Worm (Caenorhabditis elegans) whole organism, L2 larva: ENCODE results near the gene sel-1.

Experiments used
- C34F6.9 ChIP-seq: fragments of 150-350 bp; optimal IDR thresholded peaks from 2 replicates; lab custom pipeline; 2014; ENCODE audit warnings: missing biosample characterization, missing genetic modification characterization
- F13H6.1 ChIP-seq: sonication (generic microtip); optimal IDR thresholded peaks from 2 replicates; lab custom pipeline; 2016; ENCODE audit warnings: missing genetic modification characterization, missing compliant biosample characterization
- R02D3.7 ChIP-seq: fragments of 150-350 bp; optimal IDR thresholded peaks from 2 replicates; lab custom pipeline; 2014; ENCODE audit warnings: missing biosample characterization, missing genetic modification characterization
- Y55F3AM.14 ChIP-seq: fragments of 200-800 bp; sonication (Bioruptor generic); optimal IDR thresholded peaks from 2 replicates; lab custom pipeline; 2018; ENCODE audit warnings: mild to moderate bottlenecking, missing genetic modification characterization, missing compliant biosample characterization
- ZK546.5 ChIP-seq: sonication (generic microtip); optimal IDR thresholded peaks from 2 replicates; lab custom pipeline; 2017; ENCODE audit warnings: missing biosample characterization, missing genetic modification characterization
- ama-1 ChIP-seq: fragments of 150-350 bp; optimal IDR thresholded peaks from 2 replicates; lab custom pipeline; 2018; ENCODE audit warnings: inconsistent platforms
- blmp-1 ChIP-seq: sonication (generic microtip); optimal IDR thresholded peaks from 2 replicates; lab custom pipeline; 2017; ENCODE audit warnings: missing genetic modification characterization, mild to moderate bottlenecking, missing compliant biosample characterization, antibody characterized with exemption, moderate library complexity; ENCODE audit not compliant: insufficient read depth
- crh-2 ChIP-seq: sonication (generic microtip); optimal IDR thresholded peaks from 2 replicates; lab custom pipeline; 2017; ENCODE audit warnings: missing biosample characterization, missing genetic modification characterization
- elt-1 ChIP-seq: fragments of 150-350 bp; optimal IDR thresholded peaks from 2 replicates; lab custom pipeline; 2014; ENCODE audit warnings: missing biosample characterization, missing genetic modification characterization
- elt-3 ChIP-seq: sonication (generic microtip); optimal IDR thresholded peaks from 2 replicates; lab custom pipeline; 2017; ENCODE audit warnings: missing biosample characterization, missing genetic modification characterization
- fos-1 ChIP-seq: fragments of 150-350 bp; optimal IDR thresholded peaks from 2 replicates; lab custom pipeline; 2014; ENCODE audit warnings: missing biosample characterization, missing genetic modification characterization
- gmeb-1 ChIP-seq: fragments of 150-350 bp; optimal IDR thresholded peaks from 2 replicates; lab custom pipeline; 2014; ENCODE audit warnings: missing biosample characterization, missing genetic modification characterization
- lin-11 ChIP-seq: fragments of 150-350 bp; sonication (generic microtip); optimal IDR thresholded peaks from 2 replicates; lab custom pipeline; 2014; ENCODE audit warnings: missing biosample characterization, missing genetic modification characterization, inconsistent platforms, mixed read lengths
- lin-13 ChIP-seq: fragments of 150-350 bp; optimal IDR thresholded peaks from 2 replicates; lab custom pipeline; 2014; ENCODE audit warnings: missing biosample characterization, missing genetic modification reagents, missing genetic modification characterization
- lin-39 ChIP-seq: fragments of 150-350 bp; optimal IDR thresholded peaks from 2 replicates; lab custom pipeline; 2014; ENCODE audit warnings: missing biosample characterization, missing genetic modification reagents, missing genetic modification characterization
- lsy-2 ChIP-seq, 2 experiments: fragments of 150-350 bp in 1 of 2; sonication (generic microtip) in 1 of 2; optimal IDR thresholded peaks; 2 replicates each; lab custom pipeline; 2014 to 2017; ENCODE audit warnings: missing biosample characterization in 2 of 2, missing genetic modification characterization in 2 of 2
- mab-5 ChIP-seq: fragments of 150-350 bp; optimal IDR thresholded peaks from 2 replicates; lab custom pipeline; 2014; ENCODE audit warnings: missing biosample characterization, missing genetic modification characterization
- nhr-11 ChIP-seq: fragments of 150-350 bp; optimal IDR thresholded peaks from 2 replicates; lab custom pipeline; 2014; ENCODE audit warnings: missing biosample characterization, missing genetic modification characterization
- nhr-129 ChIP-seq: fragments of 150-350 bp; optimal IDR thresholded peaks from 2 replicates; lab custom pipeline; 2014; ENCODE audit warnings: missing biosample characterization, missing genetic modification characterization
- nhr-23 ChIP-seq: fragments of 150-350 bp; optimal IDR thresholded peaks from 2 replicates; lab custom pipeline; 2014; ENCODE audit warnings: missing biosample characterization, missing genetic modification reagents, missing genetic modification characterization
- nhr-237 ChIP-seq: fragments of 150-350 bp; optimal IDR thresholded peaks from 2 replicates; lab custom pipeline; 2014; ENCODE audit warnings: missing biosample characterization, missing genetic modification characterization
- nhr-77 ChIP-seq: fragments of 150-350 bp; optimal IDR thresholded peaks from 2 replicates; lab custom pipeline; 2014; ENCODE audit warnings: missing biosample characterization, missing genetic modification characterization
- skn-1 ChIP-seq: sonication (generic microtip); optimal IDR thresholded peaks from 2 replicates; lab custom pipeline; 2017; ENCODE audit warnings: missing biosample characterization, missing genetic modification characterization
- sma-3 ChIP-seq: sonication (generic microtip); optimal IDR thresholded peaks from 2 replicates; lab custom pipeline; 2016; ENCODE audit warnings: missing genetic modification reagents, missing genetic modification characterization, missing compliant biosample characterization
- unc-39 ChIP-seq: fragments of 150-350 bp; optimal IDR thresholded peaks from 2 replicates; lab custom pipeline; 2014; ENCODE audit warnings: missing biosample characterization, missing genetic modification characterization
- unc-55 ChIP-seq: fragments of 150-350 bp; sonication (generic microtip); optimal IDR thresholded peaks from 3 replicates; lab custom pipeline; 2014; ENCODE audit warnings: missing biosample characterization, missing genetic modification reagents, missing genetic modification characterization
- unc-62 ChIP-seq: fragments of 150-350 bp; optimal IDR thresholded peaks from 2 replicates; lab custom pipeline; 2014; ENCODE audit warnings: missing biosample characterization, missing genetic modification reagents, missing genetic modification characterization
- zag-1 ChIP-seq: fragments of 150-350 bp; optimal IDR thresholded peaks from 2 replicates; lab custom pipeline; 2014; ENCODE audit warnings: missing biosample characterization, missing genetic modification characterization
- ztf-1 ChIP-seq: fragments of 200-800 bp; sonication (Bioruptor generic); conservative IDR thresholded peaks from 2 replicates; pipeline ENCODE4 v1.3.6; 2022; ENCODE audit warnings: missing genetic modification characterization, missing compliant biosample characterization
- ztf-11 ChIP-seq: sonication (generic microtip); optimal IDR thresholded peaks from 2 replicates; lab custom pipeline; 2017; ENCODE audit warnings: missing biosample characterization, missing genetic modification characterization
- ztf-4 ChIP-seq: fragments of 150-350 bp; optimal IDR thresholded peaks from 2 replicates; lab custom pipeline; 2014; ENCODE audit warnings: missing biosample characterization, missing genetic modification characterization

Gene sel-1

DNA sequence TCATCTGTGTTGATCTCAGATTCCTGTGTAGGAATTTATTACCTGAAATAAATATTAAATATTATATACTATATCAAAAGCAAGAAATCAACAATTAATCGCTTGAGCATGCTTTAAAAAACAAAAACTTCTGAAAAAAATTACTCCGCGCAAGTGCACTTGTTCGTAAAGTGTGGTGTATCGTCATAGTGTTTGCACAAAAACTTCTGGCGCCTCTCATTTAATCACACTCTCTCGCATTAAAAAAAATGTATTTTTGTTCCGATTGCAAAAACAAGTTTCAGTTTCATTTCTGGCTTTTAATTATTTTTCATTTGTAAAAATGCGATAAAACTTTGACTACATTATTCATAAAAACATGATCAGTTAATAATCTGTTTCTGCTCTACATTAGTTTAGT lies 38.6 kb downstream of the sel-1 start, which contains the start of the genes C14C10.10 and ril-2:
TSS of gene C14C10.10 (minus strand) at position 19 of the 400 bp plus-strand sequence.
TSS of gene ril-2 (minus strand) at position 48 of the 400 bp plus-strand sequence.
- peak; percentile 50 for TF ChIP-seq C34F6.9 (tag; lab: Kevin White, UChicago)
- TF ChIP-seq lin-11 (tag; lab: Kevin White, UChicago), result no peak
- peak; percentile 35 for TF ChIP-seq crh-2 (tag; lab: Kevin White, UChicago)
- TF ChIP-seq R02D3.7 (tag; lab: Kevin White, UChicago), result no peak
- peak in 1 of 2 experiments; percentile 29 for TF ChIP-seq lsy-2 (tag; optimal IDR thresholded peaks at IDR 0.05; lab: Kevin White, UChicago)
- no peak for TF ChIP-seq nhr-237 (tag; lab: Kevin White, UChicago)
- no peak for TF ChIP-seq zag-1 (tag; lab: Kevin White, UChicago)
- peak; percentile 46 for TF ChIP-seq unc-55

DNA sequence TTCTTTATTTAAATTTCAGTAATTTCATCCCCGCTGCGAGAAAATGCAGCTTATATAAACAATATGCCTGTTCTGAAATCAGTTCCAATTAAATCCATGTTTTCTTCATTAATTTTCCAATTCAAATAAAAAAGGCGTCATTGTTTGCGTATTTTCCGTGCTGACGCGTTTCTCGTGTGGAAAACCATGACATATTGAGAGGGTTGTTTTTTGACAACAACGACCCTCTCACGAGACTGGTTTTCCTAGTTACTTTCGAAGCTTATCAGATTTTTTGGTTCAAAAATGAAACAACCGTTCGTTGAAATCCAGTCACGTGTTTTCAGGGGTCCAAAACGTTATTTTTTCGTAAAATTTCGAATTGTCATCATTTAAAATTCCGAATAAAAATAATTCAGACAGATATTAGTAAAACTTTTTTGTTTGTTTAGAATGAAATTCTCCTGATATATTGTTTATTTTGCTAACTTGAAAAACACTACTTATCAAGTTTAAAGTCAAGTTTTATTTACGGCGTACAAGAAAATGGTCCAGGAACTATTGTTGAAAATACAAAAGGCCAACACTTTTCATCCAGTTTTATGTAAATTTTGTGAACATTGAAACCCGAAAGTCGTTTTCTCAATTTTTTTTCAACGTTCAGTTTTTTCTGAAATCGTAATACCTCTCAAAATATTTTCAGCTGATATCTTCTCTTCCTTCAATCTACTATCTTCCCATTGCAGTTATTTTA lies 39.1 kb downstream of the sel-1 start, which contains the start of gene C14C10.5:
TSS of gene C14C10.5 (plus strand) at position 683 of the 733 bp plus-strand sequence.
- peak; percentile 35 for TF ChIP-seq nhr-129 (tag; lab: Kevin White, UChicago)
- TF ChIP-seq ztf-1, result no peak
- peak in 1 of 2 experiments; percentile 14 for TF ChIP-seq lsy-2 (tag; optimal IDR thresholded peaks at IDR 0.05; lab: Kevin White, UChicago)

DNA sequence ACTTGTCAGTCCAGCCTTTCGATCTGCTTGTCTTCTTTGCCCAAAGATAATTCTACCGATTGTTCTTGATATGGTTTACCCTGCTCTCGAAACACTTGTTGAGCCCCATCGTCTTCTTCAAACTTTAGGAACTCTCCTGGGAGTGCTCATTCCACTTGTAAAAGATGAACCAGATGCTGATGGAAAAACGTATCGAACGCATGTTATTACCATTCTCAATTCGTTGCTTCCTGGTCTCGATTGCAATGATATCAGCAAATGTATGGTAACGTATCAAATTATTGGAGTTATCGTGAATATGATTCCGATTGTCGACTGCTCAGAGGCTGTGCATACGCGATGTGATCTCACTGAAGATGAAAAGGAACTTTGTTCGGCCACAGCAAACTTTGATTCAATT lies 41.3 kb downstream of the sel-1 start:
- no peak for TF ChIP-seq lin-11 (tag; lab: Kevin White, UChicago)
- no peak for TF ChIP-seq mab-5 (tag; lab: Kevin White, UChicago)
- no peak for TF ChIP-seq nhr-11
- no peak for TF ChIP-seq blmp-1 (tag; lab: Kevin White, UChicago)
- TF ChIP-seq nhr-23 (tag; lab: Kevin White, UChicago), result no peak
- no peak for TF ChIP-seq ztf-4 (tag; lab: Kevin White, UChicago)
- TF ChIP-seq crh-2 (tag; lab: Kevin White, UChicago), result no peak
- TF ChIP-seq gmeb-1 (tag; lab: Kevin White, UChicago), result no peak
- no peak for TF ChIP-seq fos-1 (tag; lab: Kevin White, UChicago)
- no peak for TF ChIP-seq ama-1 (lab: Kevin White, UChicago)
- TF ChIP-seq skn-1 (tag; lab: Kevin White, UChicago), result no peak
- TF ChIP-seq C34F6.9 (tag; lab: Kevin White, UChicago), result no peak
- TF ChIP-seq F13H6.1 (tag; lab: Kevin White, UChicago), result no peak
- no peak for TF ChIP-seq nhr-129 (tag; lab: Kevin White, UChicago)
- no peak for TF ChIP-seq elt-1 (tag; lab: Kevin White, UChicago)
- no peak for TF ChIP-seq lin-39 (tag; lab: Kevin White, UChicago)
- TF ChIP-seq Y55F3AM.14 (GFP tag; lab: Kevin White, UChicago), result no peak
- no peak for TF ChIP-seq lsy-2 (tag; optimal IDR thresholded peaks at IDR 0.05; lab: Kevin White, UChicago)
- TF ChIP-seq lin-13 (GFP tag; lab: Kevin White, UChicago), result no peak
- TF ChIP-seq unc-62 (GFP tag; lab: Kevin White, UChicago), result no peak

DNA sequence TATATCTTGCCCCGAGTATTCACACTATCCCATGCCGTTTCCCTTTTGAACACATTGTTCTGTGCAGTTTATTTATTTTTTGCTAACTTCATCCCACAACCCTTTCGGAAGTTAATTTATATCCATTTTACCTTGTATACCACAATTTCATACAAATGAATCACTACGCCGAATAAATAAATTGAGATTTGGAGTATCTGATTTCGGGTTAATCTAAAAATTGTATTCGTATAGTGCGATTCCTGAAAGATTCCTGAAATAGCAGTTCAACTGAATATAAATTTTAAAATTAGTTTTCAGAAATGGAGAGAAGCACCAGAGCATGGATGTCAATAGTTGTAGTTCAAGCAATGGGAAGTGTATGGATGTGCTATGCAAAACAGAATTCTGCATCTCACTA lies 46.6 kb downstream of the sel-1 start, which contains the start of gene erg-28:
TSS of gene erg-28 (plus strand) at position 301 of the 400 bp plus-strand sequence.
- TF ChIP-seq unc-39, result no peak
- no peak for TF ChIP-seq ztf-4 (tag; lab: Kevin White, UChicago)
- no peak for TF ChIP-seq ztf-1
- TF ChIP-seq elt-3, result no peak
- TF ChIP-seq R02D3.7 (tag; lab: Kevin White, UChicago), result no peak
- no peak for TF ChIP-seq ztf-11
- TF ChIP-seq nhr-129 (tag; lab: Kevin White, UChicago), result no peak
- no peak for TF ChIP-seq sma-3 (GFP tag; lab: Kevin White, UChicago)
- TF ChIP-seq elt-1 (tag; lab: Kevin White, UChicago), result no peak
- no peak for TF ChIP-seq unc-55
- no peak for TF ChIP-seq lin-13 (GFP tag; lab: Kevin White, UChicago)

DNA sequence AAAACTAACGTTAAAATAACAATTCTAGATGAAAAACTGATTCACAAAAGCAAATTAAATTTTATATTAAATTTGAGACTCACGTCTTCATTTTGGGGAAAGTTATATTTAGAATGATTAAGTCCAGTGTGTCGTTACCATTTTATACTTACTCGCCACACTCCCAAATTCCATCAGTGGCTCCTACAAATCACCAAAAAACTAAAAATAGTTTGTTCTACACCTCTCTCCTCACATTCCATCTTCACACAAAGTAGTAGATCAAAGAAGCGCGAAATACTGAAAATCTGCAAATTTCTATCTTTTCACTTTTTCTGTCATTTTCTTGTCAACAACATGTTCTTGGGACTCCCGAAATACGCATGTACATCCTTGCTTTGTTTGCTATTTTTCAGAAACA lies 48.3 kb downstream of the sel-1 start, which contains the start of gene ZC116.5:
TSS of gene ZC116.5 (minus strand) at position 101 of the 400 bp plus-strand sequence.
- TF ChIP-seq mab-5 (tag; lab: Kevin White, UChicago) (no peak), lin-13 (GFP tag; lab: Kevin White, UChicago) (no peak), nhr-77 (tag; lab: Kevin White, UChicago) (no peak), ZK546.5 (tag; lab: Kevin White, UChicago) (no peak)
